Fruit fly (Drosophila melanogaster) whole organism, embryonic: ENCODE results near the gene CG46440.

ENCODE experiments used
- Antp ChIP-seq: fragments of 200-800 bp; sonication (Bioruptor generic); optimal IDR thresholded peaks from 3 replicates; lab custom pipeline; 2016; ENCODE audit warnings: missing biosample characterization, missing genetic modification characterization
- Asciz ChIP-seq: fragments of 200-800 bp; sonication (Bioruptor generic); optimal IDR thresholded peaks from 2 replicates; lab custom pipeline; 2017; ENCODE audit warnings: missing biosample characterization, mild to moderate bottlenecking, missing genetic modification characterization, missing genetic modification reagents
- Atf6 ChIP-seq: fragments of 200-800 bp; sonication (Bioruptor generic); IDR thresholded peaks from 2 replicates; pipeline ENCODE4 v1.3.6; 2022; ENCODE audit warnings: missing biosample characterization, missing genetic modification characterization
- Bdp1 ChIP-seq: fragments of 200-800 bp; sonication (Bioruptor generic); optimal IDR thresholded peaks from 3 replicates; lab custom pipeline; 2016; ENCODE audit warnings: missing biosample characterization, missing genetic modification characterization
- CG10209 ChIP-seq: fragments of 200-800 bp; sonication (Bioruptor generic); optimal IDR thresholded peaks from 3 replicates; lab custom pipeline; 2017; ENCODE audit warnings: missing biosample characterization, mild to moderate bottlenecking, missing genetic modification characterization, missing genetic modification reagents
- CG10979 ChIP-seq: fragments of 200-800 bp; sonication (Bioruptor generic); optimal IDR thresholded peaks from 2 replicates; lab custom pipeline; 2018; ENCODE audit warnings: missing biosample characterization, mild to moderate bottlenecking, missing genetic modification characterization, moderate library complexity
- CG11504 ChIP-seq: fragments of 200-800 bp; sonication (Bioruptor generic); optimal IDR thresholded peaks from 3 replicates; lab custom pipeline; 2019; ENCODE audit warnings: missing biosample characterization, mild to moderate bottlenecking, missing genetic modification characterization, moderate library complexity
- CG12219 ChIP-seq: fragments of 200-800 bp; sonication (Bioruptor generic); optimal IDR thresholded peaks from 3 replicates; lab custom pipeline; 2018; ENCODE audit warnings: missing biosample characterization, mild to moderate bottlenecking, missing genetic modification characterization
- CG13123 ChIP-seq: fragments of 200-800 bp; sonication (Bioruptor generic); optimal IDR thresholded peaks from 2 replicates; lab custom pipeline; 2016; ENCODE audit warnings: missing biosample characterization, missing genetic modification characterization
- CG15269 ChIP-seq: fragments of 200-800 bp; sonication (Bioruptor generic); optimal IDR thresholded peaks from 2 replicates; lab custom pipeline; 2018; ENCODE audit warnings: missing biosample characterization, mild to moderate bottlenecking, missing genetic modification characterization, moderate library complexity
- CG15601 ChIP-seq: fragments of 200-800 bp; sonication (Bioruptor generic); optimal IDR thresholded peaks from 3 replicates; lab custom pipeline; 2019; ENCODE audit warnings: missing biosample characterization, mild to moderate bottlenecking, missing genetic modification characterization, moderate library complexity
- CG17186 ChIP-seq: fragments of 200-800 bp; sonication (Bioruptor generic); optimal IDR thresholded peaks from 3 replicates; lab custom pipeline; 2017; ENCODE audit warnings: missing biosample characterization, missing genetic modification reagents, missing genetic modification characterization
- CG17361 ChIP-seq: fragments of 200-800 bp; sonication (Bioruptor generic); IDR thresholded peaks from 3 replicates; pipeline ENCODE4 v1.3.6; 2022; ENCODE audit warnings: missing biosample characterization, missing genetic modification characterization
- CG17802 ChIP-seq: fragments of 200-800 bp; sonication (Bioruptor generic); optimal IDR thresholded peaks from 2 replicates; lab custom pipeline; 2018; ENCODE audit warnings: missing biosample characterization, mild to moderate bottlenecking, missing genetic modification characterization, moderate library complexity
- CG17829 ChIP-seq: fragments of 200-800 bp; optimal IDR thresholded peaks from 2 replicates; lab custom pipeline; 2019; ENCODE audit warnings: missing biosample characterization, mild to moderate bottlenecking, missing genetic modification characterization, moderate library complexity
- CG17912 ChIP-seq: fragments of 200-800 bp; sonication (Bioruptor generic); optimal IDR thresholded peaks from 2 replicates; lab custom pipeline; 2018; ENCODE audit warnings: missing biosample characterization, mild to moderate bottlenecking, missing genetic modification characterization
- CG30020 ChIP-seq: fragments of 200-800 bp; optimal IDR thresholded peaks from 2 replicates; lab custom pipeline; 2019; ENCODE audit warnings: missing biosample characterization, mild to moderate bottlenecking, missing genetic modification characterization, moderate library complexity
- CG33213 ChIP-seq: fragments of 200-800 bp; sonication (Bioruptor generic); optimal IDR thresholded peaks from 3 replicates; lab custom pipeline; 2016; ENCODE audit warnings: missing biosample characterization, missing genetic modification characterization
- CG34224 ChIP-seq: fragments of 200-800 bp; sonication (Bioruptor generic); IDR thresholded peaks from 3 replicates; pipeline ENCODE4 v1.3.6; 2022; ENCODE audit warnings: missing biosample characterization, missing genetic modification characterization; ENCODE audit not compliant: partially characterized antibody
- CG3838 ChIP-seq: fragments of 200-800 bp; sonication (Bioruptor generic); optimal IDR thresholded peaks from 3 replicates; lab custom pipeline; 2016; ENCODE audit warnings: missing biosample characterization, missing genetic modification characterization
- CG3995 ChIP-seq: fragments of 200-800 bp; sonication (Bioruptor generic); optimal IDR thresholded peaks from 3 replicates; lab custom pipeline; 2016; ENCODE audit warnings: missing biosample characterization, missing genetic modification characterization
- CG4328 ChIP-seq: fragments of 200-800 bp; sonication (Bioruptor generic); optimal IDR thresholded peaks from 3 replicates; lab custom pipeline; 2017; ENCODE audit warnings: missing biosample characterization, missing genetic modification reagents, missing genetic modification characterization
- CG43689 ChIP-seq: fragments of 200-800 bp; sonication (Bioruptor generic); IDR thresholded peaks from 2 replicates; pipeline ENCODE4 v1.3.6; 2022; ENCODE audit warnings: missing biosample characterization, missing genetic modification characterization
- CG7987 ChIP-seq: fragments of 200-800 bp; sonication (Bioruptor generic); optimal IDR thresholded peaks from 2 replicates; lab custom pipeline; 2018; ENCODE audit warnings: missing biosample characterization, mild to moderate bottlenecking, missing genetic modification characterization, moderate library complexity
- CG8290 ChIP-seq, 3 experiments: fragments of 200-800 bp; sonication (Bioruptor generic); optimal IDR thresholded peaks; 2 replicates each; lab custom pipeline; 2016 to 2019; ENCODE audit warnings: missing biosample characterization in 3 of 3, missing genetic modification characterization in 3 of 3, mild to moderate bottlenecking in 2 of 3, moderate library complexity in 1 of 3
- CG8765 ChIP-seq: fragments of 200-800 bp; sonication (Bioruptor generic); IDR thresholded peaks from 2 replicates; pipeline ENCODE4 v1.3.6; 2022; ENCODE audit warnings: missing biosample characterization, missing genetic modification characterization
- CG8924 ChIP-seq: fragments of 200-800 bp; optimal IDR thresholded peaks from 3 replicates; lab custom pipeline; 2019; ENCODE audit warnings: missing biosample characterization, mild to moderate bottlenecking, missing genetic modification characterization, moderate library complexity
- CG9727 ChIP-seq: fragments of 200-800 bp; sonication (Bioruptor generic); optimal IDR thresholded peaks from 3 replicates; lab custom pipeline; 2017; ENCODE audit warnings: missing biosample characterization, mild to moderate bottlenecking, missing genetic modification characterization
- CG9797 ChIP-seq: fragments of 200-800 bp; sonication (Bioruptor generic); optimal IDR thresholded peaks from 3 replicates; lab custom pipeline; 2018; ENCODE audit warnings: missing biosample characterization, mild to moderate bottlenecking, missing genetic modification characterization
- Dll ChIP-seq: fragments of 200-800 bp; sonication (Bioruptor generic); IDR thresholded peaks from 4 replicates; pipeline ENCODE4 v1.3.6; 2022; ENCODE audit warnings: missing biosample characterization, missing genetic modification characterization; ENCODE audit not compliant: partially characterized antibody
- Eip74EF ChIP-seq, 2 experiments: fragments of 200-800 bp in 1 of 2; fragments of >200 bp in 1 of 2; sonication (Bioruptor generic) in 1 of 2; optimal IDR thresholded peaks; 2 replicates each; lab custom pipeline; 2017 to 2019; ENCODE audit warnings: missing biosample characterization in 2 of 2, missing genetic modification characterization in 2 of 2, mild to moderate bottlenecking in 1 of 2, moderate library complexity in 1 of 2
- Lim3 ChIP-seq: fragments of 200-800 bp; sonication (Bioruptor generic); IDR thresholded peaks from 2 replicates; pipeline ENCODE4 v1.3.6; 2022; ENCODE audit warnings: missing biosample characterization, missing genetic modification characterization
- Spps ChIP-seq: fragments of 200-800 bp; sonication (Bioruptor generic); optimal IDR thresholded peaks from 2 replicates; lab custom pipeline; 2018; ENCODE audit warnings: missing biosample characterization, mild to moderate bottlenecking, missing genetic modification characterization
- az2 ChIP-seq: fragments of 200-800 bp; sonication (Bioruptor generic); optimal IDR thresholded peaks from 3 replicates; lab custom pipeline; 2016; ENCODE audit warnings: missing biosample characterization, missing genetic modification characterization
- cas ChIP-seq: fragments of 200-800 bp; sonication (Bioruptor generic); IDR thresholded peaks from 2 replicates; pipeline ENCODE4 v1.3.6; 2022; ENCODE audit warnings: missing biosample characterization, missing genetic modification characterization
- ci ChIP-seq: fragments of 200-800 bp; sonication (Bioruptor generic); IDR thresholded peaks from 3 replicates; pipeline ENCODE4 v1.3.6; 2022; ENCODE audit warnings: missing biosample characterization, missing genetic modification characterization
- disco-r ChIP-seq: fragments of 200-800 bp; sonication (Bioruptor generic); optimal IDR thresholded peaks from 2 replicates; lab custom pipeline; 2016; ENCODE audit warnings: missing biosample characterization, missing genetic modification characterization
- eve ChIP-seq, 2 experiments: fragments of >200 bp; optimal IDR thresholded peaks; 2 replicates each; lab custom pipeline; 2017; ENCODE audit warnings: missing biosample characterization in 2 of 2, missing genetic modification characterization in 2 of 2
- gem ChIP-seq: fragments of 200-800 bp; sonication (Bioruptor generic); optimal IDR thresholded peaks from 2 replicates; lab custom pipeline; 2019; ENCODE audit warnings: missing biosample characterization, mild to moderate bottlenecking, missing genetic modification characterization, moderate library complexity
- hkb ChIP-seq, 2 experiments: fragments of 200-800 bp in 1 of 2; fragments of >200 bp in 1 of 2; sonication (Bioruptor generic) in 1 of 2; IDR thresholded peaks in 1 of 2; optimal IDR thresholded peaks in 1 of 2; 2 replicates each; pipeline versions ENCODE4 v1.3.6 to Lab custom; 2017 to 2022; ENCODE audit warnings: missing biosample characterization in 1 of 2, missing genetic modification characterization in 1 of 2
- nerfin-2 ChIP-seq: fragments of 200-800 bp; sonication (Bioruptor generic); IDR thresholded peaks from 2 replicates; pipeline ENCODE4 v1.3.6; 2022; ENCODE audit warnings: missing biosample characterization, missing genetic modification characterization; ENCODE audit not compliant: partially characterized antibody
- pnt ChIP-seq: fragments of 200-800 bp; sonication (Bioruptor generic); optimal IDR thresholded peaks from 3 replicates; lab custom pipeline; 2016; ENCODE audit warnings: missing biosample characterization, missing genetic modification characterization
- psq ChIP-seq: fragments of 200-800 bp; sonication (Bioruptor generic); optimal IDR thresholded peaks from 2 replicates; lab custom pipeline; 2017; ENCODE audit warnings: missing biosample characterization, missing genetic modification characterization
- sc ChIP-seq, 3 experiments: fragments of >200 bp in 2 of 3; fragments of 200-800 bp in 1 of 3; sonication (Bioruptor generic) in 1 of 3; optimal IDR thresholded peaks; 2 replicates in 2 of 3; 3 replicates in 1 of 3; lab custom pipeline; 2017; ENCODE audit warnings: mild to moderate bottlenecking in 1 of 3, missing biosample characterization in 1 of 3, missing genetic modification characterization in 1 of 3, missing genetic modification reagents in 1 of 3
- sisA ChIP-seq: fragments of 200-800 bp; sonication (Bioruptor generic); IDR thresholded peaks from 2 replicates; pipeline ENCODE4 v1.3.6; 2022; ENCODE audit warnings: missing biosample characterization, missing genetic modification characterization
- tap ChIP-seq: fragments of 200-800 bp; optimal IDR thresholded peaks from 3 replicates; lab custom pipeline; 2019; ENCODE audit warnings: missing biosample characterization, mild to moderate bottlenecking, missing genetic modification characterization, moderate library complexity
- vnd ChIP-seq: fragments of 200-800 bp; sonication (Bioruptor generic); IDR thresholded peaks from 3 replicates; pipeline ENCODE4 v1.3.6; 2022; ENCODE audit warnings: missing biosample characterization, missing genetic modification characterization; ENCODE audit not compliant: partially characterized antibody
- z ChIP-seq: fragments of 200-800 bp; sonication (Bioruptor generic); IDR thresholded peaks from 3 replicates; pipeline ENCODE4 v1.3.6; 2022; ENCODE audit warnings: missing biosample characterization, missing genetic modification characterization

Gene CG46440

dm6 chrX:15867863-15868262 lies 10.2 kb upstream of the CG46440 start, which contains the start of gene Gapdh2 (continued):
- TF ChIP-seq CG11504 (tag; lab: Kevin White, UChicago) (peak; percentile 99), CG17829 (tag; lab: Kevin White, UChicago) (peak; percentile 99), CG15269 (peak; percentile 100), CG7987 (GFP tag; lab: Kevin White, UChicago) (peak; percentile 98), CG10979 (peak; percentile 98), CG9797 (peak; percentile 64), CG8765 (GFP tag; lab: Robert Waterston, UW) (peak; percentile 94; the same call in 1 of the 2 replicates), CG17802 (tag; lab: Kevin White, UChicago) (peak; percentile 86), CG15601 (tag; lab: Kevin White, UChicago) (peak; percentile 99), disco-r (GFP tag; lab: Kevin White, UChicago) (peak; percentile 96), CG3838 (GFP tag; lab: Kevin White, UChicago) (peak; percentile 97), CG43689 (GFP tag; lab: Robert Waterston, UW) (peak; percentile 97), CG17186 (GFP tag; lab: Kevin White, UChicago) (peak; percentile 87), az2 (GFP tag; lab: Kevin White, UChicago) (peak; percentile 99), gem (tag; lab: Kevin White, UChicago) (peak; percentile 99), Asciz (GFP tag; lab: Kevin White, UChicago) (peak; percentile 99), Dll (no peak), Eip74EF (GFP tag; optimal IDR thresholded peaks at IDR 0.05; lab: Kevin White, UChicago) (peak in 1 of 2 experiments; percentile 100), CG4328 (GFP tag; lab: Kevin White, UChicago) (peak; percentile 100), hkb (optimal IDR thresholded peaks at IDR 0.05; lab: Kevin White, UChicago) (no peak), hkb (GFP tag; IDR thresholded peaks at IDR 0.05; lab: Robert Waterston, UW) (peak; percentile 100), CG8924 (tag; lab: Kevin White, UChicago) (peak; percentile 100), Atf6 (GFP tag; lab: Robert Waterston, UW) (peak; percentile 100), Spps (peak; percentile 96), CG13123 (peak; percentile 96), tap (peak; percentile 100), CG9727 (GFP tag; lab: Kevin White, UChicago) (peak; percentile 99), vnd (GFP tag; lab: Robert Waterston, UW) (no peak), cas (GFP tag; lab: Robert Waterston, UW) (peak; percentile 99), sisA (GFP tag; lab: Robert Waterston, UW) (peak; percentile 96), psq (GFP tag; lab: Kevin White, UChicago) (peak; percentile 93), Antp (GFP tag; lab: Kevin White, UChicago) (peak; percentile 89), pnt (GFP tag; lab: Kevin White, UChicago) (peak; percentile 88), Lim3 (GFP tag; lab: Robert Waterston, UW) (peak; percentile 96; the same call in 1 of the 2 replicates), nerfin-2 (GFP tag; lab: Robert Waterston, UW) (no peak), CG17361 (GFP tag; lab: Robert Waterston, UW) (peak; percentile 99), CG12219 (GFP tag; lab: Kevin White, UChicago) (peak; percentile 100), z (peak; percentile 76), ci (GFP tag; lab: Robert Waterston, UW) (peak; percentile 100), CG33213 (peak; percentile 96), CG10209 (GFP tag; lab: Kevin White, UChicago) (peak; percentile 99), CG3995 (GFP tag; lab: Kevin White, UChicago) (peak; percentile 87), CG17912 (GFP tag; lab: Kevin White, UChicago) (peak; percentile 100), sc (optimal IDR thresholded peaks at IDR 0.05; lab: Kevin White, UChicago) (no peak), sc (GFP tag; optimal IDR thresholded peaks at IDR 0.05; lab: Kevin White, UChicago) (peak; percentile 96), CG8290 (GFP tag; optimal IDR thresholded peaks at IDR 0.05; lab: Kevin White, UChicago) (peak; percentile 92), CG8290 (tag; optimal IDR thresholded peaks at IDR 0.05; lab: Kevin White, UChicago) (peak; percentile 81 to 98), CG34224 (GFP tag; lab: Robert Waterston, UW) (no peak), Bdp1 (GFP tag; lab: Kevin White, UChicago) (peak; percentile 92), CG30020 (tag; lab: Kevin White, UChicago) (peak; percentile 90), eve (GFP tag; optimal IDR thresholded peaks at IDR 0.05; lab: Kevin White, UChicago) (peak in 1 of 2 experiments; percentile 100)
